Fruit fly (Drosophila melanogaster) whole organism, embryonic: ENCODE results near the gene scyl.
A peak's percentile ranks its signal among the peaks of the same experiment; 100 is the strongest.

Experiments
- ATbp ChIP-seq: fragments of 200-800 bp; sonication (Bioruptor generic); optimal IDR thresholded peaks from 2 replicates; lab custom pipeline; 2017; ENCODE audit warnings: missing biosample characterization, mild to moderate bottlenecking, missing genetic modification characterization, missing genetic modification reagents
- B-H2 ChIP-seq: fragments of 200-800 bp; sonication (Bioruptor generic); optimal IDR thresholded peaks from 2 replicates; lab custom pipeline; 2018; ENCODE audit warnings: missing biosample characterization, mild to moderate bottlenecking, missing genetic modification characterization
- CG10147 ChIP-seq: fragments of 200-800 bp; sonication (Bioruptor generic); optimal IDR thresholded peaks from 2 replicates; lab custom pipeline; 2019; ENCODE audit warnings: missing biosample characterization, mild to moderate bottlenecking, missing genetic modification characterization, moderate library complexity
- CG10543 ChIP-seq: fragments of 200-800 bp; sonication (Bioruptor generic); optimal IDR thresholded peaks from 3 replicates; lab custom pipeline; 2017; ENCODE audit warnings: missing biosample characterization, mild to moderate bottlenecking, missing genetic modification characterization, moderate library complexity
- CG11504 ChIP-seq: fragments of 200-800 bp; sonication (Bioruptor generic); optimal IDR thresholded peaks from 3 replicates; lab custom pipeline; 2019; ENCODE audit warnings: missing biosample characterization, mild to moderate bottlenecking, missing genetic modification characterization, moderate library complexity
- CG14050 ChIP-seq: fragments of 200-800 bp; sonication (Bioruptor generic); IDR thresholded peaks from 3 replicates; pipeline ENCODE4 v1.3.6; 2022; ENCODE audit warnings: missing biosample characterization, missing genetic modification characterization
- CG14860 ChIP-seq: fragments of 200-800 bp; sonication (Bioruptor generic); IDR thresholded peaks from 3 replicates; pipeline ENCODE4 v1.3.6; 2022; ENCODE audit warnings: missing biosample characterization, missing genetic modification characterization; ENCODE audit not compliant: partially characterized antibody
- CG18599 ChIP-seq: fragments of 200-800 bp; sonication (Bioruptor generic); optimal IDR thresholded peaks from 3 replicates; lab custom pipeline; 2017; ENCODE audit warnings: missing biosample characterization, missing genetic modification characterization, mild to moderate bottlenecking, moderate library complexity, missing genetic modification reagents
- CG2120 ChIP-seq: fragments of 200-800 bp; sonication (Bioruptor generic); optimal IDR thresholded peaks from 3 replicates; lab custom pipeline; 2016; ENCODE audit warnings: missing biosample characterization, missing genetic modification characterization
- CG2678 ChIP-seq: fragments of 200-800 bp; sonication (Bioruptor generic); optimal IDR thresholded peaks from 3 replicates; lab custom pipeline; 2019; ENCODE audit warnings: missing biosample characterization, mild to moderate bottlenecking, missing genetic modification characterization, moderate library complexity
- CG30403 ChIP-seq: fragments of 200-800 bp; sonication (Bioruptor generic); optimal IDR thresholded peaks from 3 replicates; lab custom pipeline; 2016; ENCODE audit warnings: missing biosample characterization, missing genetic modification characterization
- CG3163 ChIP-seq: fragments of 200-800 bp; sonication (Bioruptor generic); optimal IDR thresholded peaks from 3 replicates; lab custom pipeline; 2016; ENCODE audit warnings: missing biosample characterization, missing genetic modification characterization
- CG3281 ChIP-seq: fragments of 200-800 bp; sonication (Bioruptor generic); optimal IDR thresholded peaks from 3 replicates; lab custom pipeline; 2017; ENCODE audit warnings: missing biosample characterization, mild to moderate bottlenecking, missing genetic modification characterization
- CG6175 ChIP-seq: fragments of 200-800 bp; sonication (Bioruptor generic); IDR thresholded peaks from 3 replicates; pipeline ENCODE4 v1.3.6; 2022; ENCODE audit warnings: missing biosample characterization, missing genetic modification characterization
- CG6254 ChIP-seq: fragments of 200-800 bp; sonication (Bioruptor generic); optimal IDR thresholded peaks from 3 replicates; lab custom pipeline; 2017; ENCODE audit warnings: mild to moderate bottlenecking, missing biosample characterization, missing genetic modification reagents, missing genetic modification characterization
- CG7786 ChIP-seq: fragments of 200-800 bp; sonication (Bioruptor generic); optimal IDR thresholded peaks from 2 replicates; lab custom pipeline; 2016; ENCODE audit warnings: missing biosample characterization, missing genetic modification characterization
- CG8290 ChIP-seq, 3 experiments: fragments of 200-800 bp; sonication (Bioruptor generic); optimal IDR thresholded peaks; 2 replicates each; lab custom pipeline; 2016 to 2019; ENCODE audit warnings: missing biosample characterization in 3 of 3, missing genetic modification characterization in 3 of 3, mild to moderate bottlenecking in 2 of 3, moderate library complexity in 1 of 3
- CG8924 ChIP-seq: fragments of 200-800 bp; optimal IDR thresholded peaks from 3 replicates; lab custom pipeline; 2019; ENCODE audit warnings: missing biosample characterization, mild to moderate bottlenecking, missing genetic modification characterization, moderate library complexity
- CG9609 ChIP-seq: fragments of 200-800 bp; sonication (Bioruptor generic); optimal IDR thresholded peaks from 3 replicates; lab custom pipeline; 2016; ENCODE audit warnings: missing biosample characterization, missing genetic modification characterization
- CG9727 ChIP-seq: fragments of 200-800 bp; sonication (Bioruptor generic); optimal IDR thresholded peaks from 3 replicates; lab custom pipeline; 2017; ENCODE audit warnings: missing biosample characterization, mild to moderate bottlenecking, missing genetic modification characterization
- CG9932 ChIP-seq: fragments of 200-800 bp; sonication (Bioruptor generic); IDR thresholded peaks from 2 replicates; pipeline ENCODE4 v1.3.6; 2022; ENCODE audit warnings: missing biosample characterization, missing genetic modification characterization
- Dbx ChIP-seq: fragments of 200-800 bp; sonication (Bioruptor generic); IDR thresholded peaks from 3 replicates; pipeline ENCODE4 v1.3.6; 2022; ENCODE audit warnings: missing biosample characterization, missing genetic modification characterization
- Deaf1 ChIP-seq: fragments of 200-800 bp; optimal IDR thresholded peaks from 3 replicates; lab custom pipeline; 2019; ENCODE audit warnings: missing biosample characterization, mild to moderate bottlenecking, missing genetic modification characterization, moderate library complexity
- Ets65A ChIP-seq: fragments of 200-800 bp; sonication (Bioruptor generic); peaks from one replicate; lab custom pipeline; 2016; ENCODE audit warnings: missing biosample characterization, missing genetic modification characterization
- Hand ChIP-seq: fragments of 200-800 bp; sonication (Bioruptor generic); optimal IDR thresholded peaks from 2 replicates; lab custom pipeline; 2017; ENCODE audit warnings: mild to moderate bottlenecking, missing biosample characterization, missing genetic modification reagents, missing genetic modification characterization
- Med ChIP-seq: fragments of 200-800 bp; sonication (Bioruptor generic); peaks from one replicate; lab custom pipeline; 2016; ENCODE audit warnings: missing biosample characterization, missing genetic modification characterization, mild to moderate bottlenecking, inconsistent platforms, moderate library complexity
- NC2β ChIP-seq: fragments of 200-800 bp; sonication (Bioruptor generic); optimal IDR thresholded peaks from 2 replicates; lab custom pipeline; 2016; ENCODE audit warnings: missing biosample characterization, missing genetic modification characterization
- Ravus ChIP-seq: fragments of 200-800 bp; sonication (Bioruptor generic); IDR thresholded peaks from 2 replicates; pipeline ENCODE4 v1.3.6; 2022; ENCODE audit warnings: missing biosample characterization, missing genetic modification characterization
- Sin3A ChIP-seq: fragments of >200 bp; optimal IDR thresholded peaks from 2 replicates; lab custom pipeline; 2018
- Trl ChIP-seq, 3 experiments: fragments of >200 bp in 2 of 3; fragments of 200-800 bp in 1 of 3; sonication (Bioruptor generic) in 1 of 3; optimal IDR thresholded peaks; 2 replicates in 1 of 3; 3 replicates in 2 of 3; lab custom pipeline; 2016 to 2017; ENCODE audit warnings: missing biosample characterization in 1 of 3, missing genetic modification characterization in 1 of 3
- bowl ChIP-seq: fragments of 200-800 bp; sonication (Bioruptor generic); IDR thresholded peaks from 2 replicates; pipeline ENCODE4 v1.3.6; 2022; ENCODE audit warnings: missing biosample characterization, missing genetic modification characterization
- croc ChIP-seq: fragments of 200-800 bp; sonication (Bioruptor generic); conservative IDR thresholded peaks from 3 replicates; pipeline ENCODE4 v1.3.6; 2022; ENCODE audit warnings: missing biosample characterization, missing genetic modification characterization
- crol ChIP-seq: fragments of 200-800 bp; sonication (Bioruptor generic); IDR thresholded peaks from 2 replicates; pipeline ENCODE4 v1.3.6; 2022; ENCODE audit warnings: missing biosample characterization, missing genetic modification characterization
- dysf ChIP-seq: fragments of 200-800 bp; sonication (Bioruptor generic); IDR thresholded peaks from 3 replicates; pipeline ENCODE4 v1.3.6; 2022; ENCODE audit warnings: missing biosample characterization, missing genetic modification characterization
- fd3F ChIP-seq: fragments of 200-800 bp; sonication (Bioruptor generic); optimal IDR thresholded peaks from 2 replicates; lab custom pipeline; 2018; ENCODE audit warnings: missing biosample characterization, mild to moderate bottlenecking, missing genetic modification characterization, moderate library complexity
- gcm2 ChIP-seq: fragments of 200-800 bp; sonication (Bioruptor generic); optimal IDR thresholded peaks from 2 replicates; lab custom pipeline; 2016; ENCODE audit warnings: missing biosample characterization, missing genetic modification characterization
- grn ChIP-seq: fragments of 200-800 bp; sonication (Bioruptor generic); optimal IDR thresholded peaks from 3 replicates; lab custom pipeline; 2017; ENCODE audit warnings: missing biosample characterization, missing genetic modification characterization
- hkb ChIP-seq, 2 experiments: fragments of 200-800 bp in 1 of 2; fragments of >200 bp in 1 of 2; sonication (Bioruptor generic) in 1 of 2; IDR thresholded peaks in 1 of 2; optimal IDR thresholded peaks in 1 of 2; 2 replicates each; pipeline versions ENCODE4 v1.3.6 to Lab custom; 2017 to 2022; ENCODE audit warnings: missing biosample characterization in 1 of 2, missing genetic modification characterization in 1 of 2
- insv ChIP-seq, 2 experiments: fragments of 200-800 bp; sonication (Bioruptor generic); optimal IDR thresholded peaks; 3 replicates each; lab custom pipeline; 2016 to 2018; ENCODE audit warnings: missing biosample characterization in 2 of 2, missing genetic modification characterization in 2 of 2
- nom ChIP-seq: fragments of 200-800 bp; sonication (Bioruptor generic); optimal IDR thresholded peaks from 2 replicates; lab custom pipeline; 2017; ENCODE audit warnings: missing biosample characterization, missing genetic modification characterization, mild to moderate bottlenecking, moderate library complexity, missing genetic modification reagents
- rib ChIP-seq: fragments of 200-800 bp; sonication (Bioruptor generic); IDR thresholded peaks from 2 replicates; pipeline ENCODE4 v1.3.6; 2022; ENCODE audit warnings: missing biosample characterization, missing genetic modification characterization
- slbo ChIP-seq: fragments of 200-800 bp; sonication (Bioruptor generic); IDR thresholded peaks from 2 replicates; pipeline ENCODE4 v1.3.6; 2022; ENCODE audit warnings: missing biosample characterization, missing genetic modification characterization
- sna ChIP-seq: fragments of 200-800 bp; sonication (Bioruptor generic); IDR thresholded peaks from 2 replicates; pipeline ENCODE4 v1.3.6; 2022; ENCODE audit warnings: missing biosample characterization, missing genetic modification characterization; ENCODE audit not compliant: partially characterized antibody
- sug ChIP-seq: fragments of 200-800 bp; optimal IDR thresholded peaks from 2 replicates; lab custom pipeline; 2019; ENCODE audit warnings: missing biosample characterization, mild to moderate bottlenecking, missing genetic modification characterization, moderate library complexity
- vnd ChIP-seq: fragments of 200-800 bp; sonication (Bioruptor generic); IDR thresholded peaks from 3 replicates; pipeline ENCODE4 v1.3.6; 2022; ENCODE audit warnings: missing biosample characterization, missing genetic modification characterization; ENCODE audit not compliant: partially characterized antibody
- yki ChIP-seq: fragments of >200 bp; optimal IDR thresholded peaks from 3 replicates; lab custom pipeline; 2018
- zen ChIP-seq: fragments of 200-800 bp; sonication (Bioruptor generic); optimal IDR thresholded peaks from 3 replicates; lab custom pipeline; 2018; ENCODE audit warnings: missing biosample characterization, mild to moderate bottlenecking, missing genetic modification characterization, moderate library complexity

Gene scyl

dm6 chr3L:11280574-11281135 lies 28.5 kb downstream of the scyl start (continued):
- TF ChIP-seq Dbx (GFP tag; lab: Robert Waterston, UW), result 0 out of 3 replicates have a peak, but pooled peaks have one; percentile 9
- TF ChIP-seq CG9727 (GFP tag; lab: Kevin White, UChicago), result no peak
- peak; percentile 79; the same call in 2 of the 3 replicates for TF ChIP-seq CG6175 (GFP tag; lab: Robert Waterston, UW)
- 0 out of 2 replicates have a peak, but pooled peaks have one; percentile 40 for TF ChIP-seq rib (GFP tag; lab: Robert Waterston, UW)
- no peak for TF ChIP-seq Deaf1 (tag; lab: Kevin White, UChicago)
- TF ChIP-seq sug, result peak; percentile 3
- TF ChIP-seq Hand (GFP tag; lab: Kevin White, UChicago), result no peak
- peak; percentile 43 for TF ChIP-seq CG10543 (GFP tag; lab: Kevin White, UChicago)
- TF ChIP-seq hkb (optimal IDR thresholded peaks at IDR 0.05; lab: Kevin White, UChicago), result no peak
- TF ChIP-seq hkb (GFP tag; IDR thresholded peaks at IDR 0.05; lab: Robert Waterston, UW), result no peak
- TF ChIP-seq croc, result no peak
- no peak for TF ChIP-seq NC2β (GFP tag; lab: Kevin White, UChicago)
- TF ChIP-seq CG14050 (GFP tag; lab: Robert Waterston, UW), result no peak
- TF ChIP-seq CG8924 (tag; lab: Kevin White, UChicago), result peak; percentile 7
- TF ChIP-seq fd3F (GFP tag; lab: Kevin White, UChicago), result peak; percentile 18
- no peak for TF ChIP-seq sna (GFP tag; lab: Robert Waterston, UW)
- TF ChIP-seq Sin3A (lab: Kevin White, UChicago), result no peak
- no peak for TF ChIP-seq Trl (optimal IDR thresholded peaks at IDR 0.05; lab: Kevin White, UChicago)
- TF ChIP-seq Trl (GFP tag; optimal IDR thresholded peaks at IDR 0.05; lab: Kevin White, UChicago), result no peak
- TF ChIP-seq vnd (GFP tag; lab: Robert Waterston, UW), result no peak
- TF ChIP-seq gcm2 (GFP tag; lab: Kevin White, UChicago), result no peak
- no peak for TF ChIP-seq insv (GFP tag; optimal IDR thresholded peaks at IDR 0.05; lab: Kevin White, UChicago)
- TF ChIP-seq dysf, result 0 out of 3 replicates have a peak, but pooled peaks have one; percentile 7
- TF ChIP-seq CG10147, result peak; percentile 8
- TF ChIP-seq slbo, result no peak
- TF ChIP-seq bowl (GFP tag; lab: Robert Waterston, UW), result no peak
- no peak for TF ChIP-seq ATbp
- no peak for TF ChIP-seq CG7786 (GFP tag; lab: Kevin White, UChicago)
- peak; percentile 11 for TF ChIP-seq CG11504 (tag; lab: Kevin White, UChicago)
- TF ChIP-seq CG2678, result peak; percentile 7
- TF ChIP-seq CG18599, result peak; percentile 25
- TF ChIP-seq zen (tag; lab: Kevin White, UChicago), result no peak
- peak; percentile 2 for TF ChIP-seq CG2120 (GFP tag; lab: Kevin White, UChicago)
- no peak for TF ChIP-seq CG9609 (GFP tag; lab: Kevin White, UChicago)
- TF ChIP-seq B-H2, result no peak

- TF ChIP-seq Ravus (GFP tag; lab: Robert Waterston, UW) (no peak), CG3163 (GFP tag; lab: Kevin White, UChicago) (no peak), CG18599 (peak; percentile 24), Ets65A (peak; percentile 60), CG30403 (no peak), CG6254 (GFP tag; lab: Kevin White, UChicago) (no peak), CG6175 (GFP tag; lab: Robert Waterston, UW) (no peak), grn (GFP tag; lab: Kevin White, UChicago) (peak; percentile 4), crol (no peak), Med (peak; percentile 39), CG14860 (0 out of 3 replicates have a peak, but pooled peaks have one; percentile 16), CG8290 (GFP tag; optimal IDR thresholded peaks at IDR 0.05; lab: Kevin White, UChicago) (no peak), CG8290 (tag; optimal IDR thresholded peaks at IDR 0.05; lab: Kevin White, UChicago) (peak in 1 of 2 experiments; percentile 60), nom (GFP tag; lab: Kevin White, UChicago) (peak; percentile 22), CG9932 (0 out of 2 replicates have a peak, but pooled peaks have one; percentile 34), CG3281 (GFP tag; lab: Kevin White, UChicago) (peak; percentile 3), yki (lab: Kevin White, UChicago) (no peak), CG11504 (tag; lab: Kevin White, UChicago) (peak; percentile 93)
These were observed 32.2 kb downstream of the scyl start for dm6 chr3L:11284091-11285023.
